Fruit fly (Drosophila melanogaster): Measurements from ENCODE around the gene pie.

Gene pie

DNA sequence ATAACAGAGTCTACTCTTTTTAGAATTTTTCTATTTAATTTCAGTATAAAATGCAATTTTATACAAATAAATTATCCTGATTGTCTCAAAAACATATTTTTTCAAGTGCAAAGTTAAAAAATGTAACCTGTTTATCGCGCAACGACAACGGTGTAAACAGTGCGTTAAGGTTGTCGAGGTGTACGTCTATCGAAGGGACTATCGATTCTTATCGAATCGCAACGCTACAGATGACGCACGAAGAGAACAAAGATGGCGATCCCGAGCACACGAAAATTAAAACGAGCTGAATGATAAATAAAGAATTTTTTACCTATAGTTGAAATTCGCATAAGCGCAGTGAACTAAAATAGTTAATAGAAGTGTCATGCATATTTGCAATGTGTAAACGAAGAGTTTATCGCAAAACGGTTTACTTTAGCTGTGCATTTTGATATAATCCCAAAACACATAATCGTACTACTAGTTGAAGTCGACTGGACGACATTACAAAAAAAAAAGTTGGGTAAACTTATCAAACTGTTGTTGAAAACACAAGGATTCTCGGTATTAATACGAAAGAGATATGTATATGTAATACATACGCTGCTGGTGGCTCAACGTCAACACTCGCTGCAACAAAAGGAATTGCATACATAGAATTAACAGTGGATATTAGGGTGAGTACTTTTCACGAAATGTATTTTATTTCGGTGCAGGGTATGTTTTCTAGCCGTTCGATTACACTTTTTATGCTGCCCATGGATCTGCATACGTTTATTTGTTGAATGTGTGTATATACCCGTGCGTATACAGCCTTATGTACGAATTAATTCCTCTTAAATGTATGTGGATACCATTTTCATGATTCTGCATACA is 34.5 kb downstream of the pie start, which contains the start of gene da (continued):
- peak; percentile 26 for TF ChIP-seq pnt (GFP tag; optimal IDR thresholded peaks at IDR 0.05)
- TF ChIP-seq YL-1 (GFP tag; optimal IDR thresholded peaks at IDR 0.05): peak; percentile 89
- TF ChIP-seq repo (GFP tag; optimal IDR thresholded peaks at IDR 0.05): no peak
- no peak for TF ChIP-seq mirr (GFP tag; optimal IDR thresholded peaks at IDR 0.05)
- TF ChIP-seq CG30431 (GFP tag; optimal IDR thresholded peaks at IDR 0.05): no peak
- peak; percentile 75 for TF ChIP-seq vvl (GFP tag; IDR thresholded peaks at IDR 0.05)
- no peak for TF ChIP-seq gcm (GFP tag; optimal IDR thresholded peaks at IDR 0.05)
- no peak for TF ChIP-seq Vsx1 (GFP tag; optimal IDR thresholded peaks at IDR 0.05)
- TF ChIP-seq wdn (GFP tag; IDR thresholded peaks at IDR 0.05): peak; percentile 29; the same call in 1 of the 2 replicates
- TF ChIP-seq B-H2 (GFP tag; optimal IDR thresholded peaks at IDR 0.05): peak; percentile 54
- TF ChIP-seq HLHmδ (GFP tag; optimal IDR thresholded peaks at IDR 0.05): no peak
- peak; percentile 32 for TF ChIP-seq fu2 (GFP tag; optimal IDR thresholded peaks at IDR 0.05)
- TF ChIP-seq CG31365 (tag; optimal IDR thresholded peaks at IDR 0.05): no peak
- peak; percentile 23 for TF ChIP-seq CG8944 (GFP tag; optimal IDR thresholded peaks at IDR 0.05)
- peak; percentile 10 for TF ChIP-seq CG3281 (GFP tag; optimal IDR thresholded peaks at IDR 0.05)
- peak; percentile 54; the same call in 1 of the 2 replicates for TF ChIP-seq unc-4 (GFP tag; IDR thresholded peaks at IDR 0.05; ENCODE audit: partially characterized antibody)
- peak; percentile 36; the same call in 1 of the 2 replicates for TF ChIP-seq esg (GFP tag; conservative IDR thresholded peaks at IDR 0.05)
- TF ChIP-seq stwl (tag; optimal IDR thresholded peaks at IDR 0.05): peak; percentile 65
- TF ChIP-seq gro (GFP tag; optimal IDR thresholded peaks at IDR 0.05): peak; percentile 61
- no peak for TF ChIP-seq Tbp (GFP tag; optimal IDR thresholded peaks at IDR 0.05)
- peak; percentile 65 for TF ChIP-seq HLH54F (GFP tag; optimal IDR thresholded peaks at IDR 0.05)
- TF ChIP-seq Taf1 (GFP tag; IDR thresholded peaks at IDR 0.05): no peak
- TF ChIP-seq crp (GFP tag; optimal IDR thresholded peaks at IDR 0.05): peak in 1 of 2 experiments; percentile 55
- TF ChIP-seq CG15601 (tag; optimal IDR thresholded peaks at IDR 0.05): peak; percentile 48
- no peak for TF ChIP-seq Neu2 (GFP tag; optimal IDR thresholded peaks at IDR 0.05; ENCODE audit: borderline replicate concordance)
- peak; percentile 42 for TF ChIP-seq maf-S (GFP tag; optimal IDR thresholded peaks at IDR 0.05)
- TF ChIP-seq kay (GFP tag; optimal IDR thresholded peaks at IDR 0.05): peak; percentile 95
- TF ChIP-seq CoRest (tag; optimal IDR thresholded peaks at IDR 0.05): peak; percentile 73
- TF ChIP-seq hth (optimal IDR thresholded peaks at IDR 0.05): no peak
- TF ChIP-seq CG1024 (GFP tag; IDR thresholded peaks at IDR 0.05): peak; percentile 96
- TF ChIP-seq slbo (GFP tag; IDR thresholded peaks at IDR 0.05): peak; percentile 74
- TF ChIP-seq CG16813 (GFP tag; IDR thresholded peaks at IDR 0.05; ENCODE audit: partially characterized antibody): peak; percentile 64
- no peak for TF ChIP-seq CG11696 (GFP tag; IDR thresholded peaks at IDR 0.05)
- TF ChIP-seq CG11093 (GFP tag; IDR thresholded peaks at IDR 0.05): no peak
- no peak for TF ChIP-seq Jarid2 (GFP tag; optimal IDR thresholded peaks at IDR 0.05)
- TF ChIP-seq pum (GFP tag; optimal IDR thresholded peaks at IDR 0.05): peak; percentile 56
- TF ChIP-seq hb (GFP tag; IDR thresholded peaks at IDR 0.05; ENCODE audit: partially characterized antibody): no peak
- peak; percentile 94 for TF ChIP-seq sens (GFP tag)
- no peak for TF ChIP-seq btn (GFP tag; optimal IDR thresholded peaks at IDR 0.05)
- peak; percentile 26 for TF ChIP-seq Fer1 (GFP tag; optimal IDR thresholded peaks at IDR 0.05)
- no peak for TF ChIP-seq jing (GFP tag; optimal IDR thresholded peaks at IDR 0.05)
- TF ChIP-seq CG16779 (GFP tag; IDR thresholded peaks at IDR 0.05): no peak
- peak; percentile 54 for TF ChIP-seq Ptx1 (GFP tag; IDR thresholded peaks at IDR 0.05)
- peak; percentile 99 for TF ChIP-seq CG30020 (tag; optimal IDR thresholded peaks at IDR 0.05)
- no peak for TF ChIP-seq CG15073 (GFP tag; optimal IDR thresholded peaks at IDR 0.05)
- peak; percentile 40; the same call in 1 of the 3 replicates for TF ChIP-seq zfh1 (GFP tag; IDR thresholded peaks at IDR 0.05)
- no peak for TF ChIP-seq Abd-B (GFP tag; optimal IDR thresholded peaks at IDR 0.05)
- TF ChIP-seq H2.0 (GFP tag; IDR thresholded peaks at IDR 0.05): peak; percentile 60
- no peak for TF ChIP-seq cas (GFP tag; IDR thresholded peaks at IDR 0.05)
- peak; percentile 15; the same call in 1 of the 2 replicates for TF ChIP-seq CG3847 (GFP tag; IDR thresholded peaks at IDR 0.05)
